Fruit fly (Drosophila melanogaster) whole organism, embryonic: ENCODE results near the gene TotZ.

Experiments used
- Atf-2 ChIP-seq: fragments of 200-800 bp; sonication (Bioruptor generic); optimal IDR thresholded peaks from 2 replicates; lab custom pipeline; 2016; ENCODE audit warnings: missing biosample characterization, missing genetic modification characterization
- Awh ChIP-seq: fragments of 200-800 bp; sonication (Bioruptor generic); IDR thresholded peaks from 2 replicates; pipeline ENCODE4, ENCODE4 v1.3.6; 2022; ENCODE audit warnings: missing biosample characterization, missing genetic modification characterization
- Bteb2 ChIP-seq: fragments of 200-800 bp; sonication (Bioruptor generic); optimal IDR thresholded peaks from 2 replicates; lab custom pipeline; 2016; ENCODE audit warnings: missing biosample characterization, missing genetic modification characterization
- C15 ChIP-seq: fragments of 200-800 bp; sonication (Bioruptor generic); IDR thresholded peaks from 3 replicates; pipeline ENCODE4 v1.3.6; 2022; ENCODE audit warnings: missing biosample characterization, missing genetic modification characterization
- CG10462 ChIP-seq: fragments of 200-800 bp; sonication (Bioruptor generic); optimal IDR thresholded peaks from 2 replicates; lab custom pipeline; 2016; ENCODE audit warnings: missing biosample characterization, missing genetic modification characterization
- CG10654 ChIP-seq: fragments of 200-800 bp; sonication (Bioruptor generic); optimal IDR thresholded peaks from 2 replicates; lab custom pipeline; 2016; ENCODE audit warnings: missing biosample characterization, missing genetic modification characterization
- CG13287 ChIP-seq: fragments of 200-800 bp; sonication (Bioruptor generic); IDR thresholded peaks from 2 replicates; pipeline ENCODE4 v1.3.6; 2022; ENCODE audit warnings: missing biosample characterization, missing genetic modification characterization; ENCODE audit not compliant: partially characterized antibody
- CG14710 ChIP-seq: fragments of 200-800 bp; sonication (Bioruptor generic); optimal IDR thresholded peaks from 3 replicates; lab custom pipeline; 2019; ENCODE audit warnings: missing biosample characterization, mild to moderate bottlenecking, missing genetic modification characterization, moderate library complexity
- CG1602 ChIP-seq: fragments of 200-800 bp; sonication (Bioruptor generic); optimal IDR thresholded peaks from 3 replicates; lab custom pipeline; 2016; ENCODE audit warnings: missing biosample characterization, missing genetic modification characterization
- CG17361 ChIP-seq: fragments of 200-800 bp; sonication (Bioruptor generic); IDR thresholded peaks from 3 replicates; pipeline ENCODE4 v1.3.6; 2022; ENCODE audit warnings: missing biosample characterization, missing genetic modification characterization
- CG17385 ChIP-seq: fragments of 200-800 bp; sonication (Bioruptor generic); optimal IDR thresholded peaks from 3 replicates; lab custom pipeline; 2018; ENCODE audit warnings: missing biosample characterization, mild to moderate bottlenecking, missing genetic modification characterization
- CG17912 ChIP-seq: fragments of 200-800 bp; sonication (Bioruptor generic); optimal IDR thresholded peaks from 2 replicates; lab custom pipeline; 2018; ENCODE audit warnings: missing biosample characterization, mild to moderate bottlenecking, missing genetic modification characterization
- CG18764 ChIP-seq: fragments of 200-800 bp; sonication (Bioruptor generic); optimal IDR thresholded peaks from 3 replicates; lab custom pipeline; 2016; ENCODE audit warnings: missing biosample characterization, missing genetic modification characterization
- CG31441 ChIP-seq: fragments of 200-800 bp; sonication (Bioruptor generic); IDR thresholded peaks from 2 replicates; pipeline ENCODE4 v1.3.6; 2022; ENCODE audit warnings: missing biosample characterization, missing genetic modification characterization
- CG3407 ChIP-seq: fragments of 200-800 bp; sonication (Bioruptor generic); optimal IDR thresholded peaks from 2 replicates; lab custom pipeline; 2018; ENCODE audit warnings: missing biosample characterization, mild to moderate bottlenecking, missing genetic modification characterization
- CG3726 ChIP-seq: fragments of 200-800 bp; sonication (Bioruptor generic); IDR thresholded peaks from 3 replicates; pipeline ENCODE4, ENCODE4 v1.3.6; 2022; ENCODE audit warnings: missing biosample characterization, missing genetic modification characterization
- CG4360 ChIP-seq: fragments of 200-800 bp; sonication (Bioruptor generic); IDR thresholded peaks from 2 replicates; pipeline ENCODE4 v1.3.6; 2022; ENCODE audit warnings: missing biosample characterization, missing genetic modification characterization
- CG4404 ChIP-seq: fragments of 200-800 bp; sonication (Bioruptor generic); IDR thresholded peaks from 2 replicates; pipeline ENCODE4 v1.3.6; 2022; ENCODE audit warnings: missing biosample characterization, missing genetic modification characterization
- CG4730 ChIP-seq: fragments of 200-800 bp; sonication (Bioruptor generic); IDR thresholded peaks from 2 replicates; pipeline ENCODE4 v1.3.6; 2022; ENCODE audit warnings: missing biosample characterization, missing genetic modification characterization
- CG4820 ChIP-seq: fragments of 200-800 bp; sonication (Bioruptor generic); optimal IDR thresholded peaks from 3 replicates; lab custom pipeline; 2016; ENCODE audit warnings: missing biosample characterization, missing genetic modification characterization
- Camta ChIP-seq: fragments of 200-800 bp; sonication (Bioruptor generic); optimal IDR thresholded peaks from 2 replicates; lab custom pipeline; 2016; ENCODE audit warnings: missing biosample characterization, missing genetic modification characterization
- D ChIP-seq, 2 experiments: fragments of 200-800 bp in 1 of 2; fragments of >200 bp in 1 of 2; sonication (Bioruptor generic) in 1 of 2; optimal IDR thresholded peaks; 2 replicates in 1 of 2; 3 replicates in 1 of 2; lab custom pipeline; 2017; ENCODE audit warnings: mild to moderate bottlenecking in 1 of 2, missing biosample characterization in 1 of 2, missing genetic modification characterization in 1 of 2, missing genetic modification reagents in 1 of 2
- D19A ChIP-seq: fragments of 200-800 bp; optimal IDR thresholded peaks from 3 replicates; lab custom pipeline; 2019; ENCODE audit warnings: missing biosample characterization, mild to moderate bottlenecking, missing genetic modification characterization, moderate library complexity
- Eip74EF ChIP-seq, 2 experiments: fragments of 200-800 bp in 1 of 2; fragments of >200 bp in 1 of 2; sonication (Bioruptor generic) in 1 of 2; optimal IDR thresholded peaks; 2 replicates each; lab custom pipeline; 2017 to 2019; ENCODE audit warnings: missing biosample characterization in 2 of 2, missing genetic modification characterization in 2 of 2, mild to moderate bottlenecking in 1 of 2, moderate library complexity in 1 of 2
- H2.0 ChIP-seq: fragments of 200-800 bp; sonication (Bioruptor generic); IDR thresholded peaks from 2 replicates; pipeline ENCODE4 v1.3.6; 2022; ENCODE audit warnings: missing biosample characterization, missing genetic modification characterization
- HLH4C ChIP-seq: fragments of 200-800 bp; sonication (Bioruptor generic); IDR thresholded peaks from 3 replicates; pipeline ENCODE4 v1.3.6; 2022; ENCODE audit warnings: missing biosample characterization, missing genetic modification characterization; ENCODE audit not compliant: partially characterized antibody
- HmgD ChIP-seq: fragments of 200-800 bp; sonication (Bioruptor generic); optimal IDR thresholded peaks from 3 replicates; lab custom pipeline; 2016; ENCODE audit warnings: missing biosample characterization, missing genetic modification characterization
- Hr78 ChIP-seq, 2 experiments: fragments of 200-800 bp in 1 of 2; fragments of >200 bp in 1 of 2; sonication (Bioruptor generic) in 1 of 2; optimal IDR thresholded peaks; 2 replicates each; lab custom pipeline; 2017 to 2019; ENCODE audit warnings: missing biosample characterization in 2 of 2, missing genetic modification characterization in 2 of 2, mild to moderate bottlenecking in 1 of 2, moderate library complexity in 1 of 2
- Mad ChIP-seq: fragments of 200-800 bp; sonication (Bioruptor generic); optimal IDR thresholded peaks from 2 replicates; lab custom pipeline; 2016; ENCODE audit warnings: missing biosample characterization, missing genetic modification characterization
- Sox102F ChIP-seq: fragments of 200-800 bp; sonication (Bioruptor generic); optimal IDR thresholded peaks from 2 replicates; lab custom pipeline; 2018; ENCODE audit warnings: missing biosample characterization, mild to moderate bottlenecking, missing genetic modification characterization, moderate library complexity
- bcd ChIP-seq: fragments of 200-800 bp; sonication (Bioruptor generic); optimal IDR thresholded peaks from 2 replicates; lab custom pipeline; 2017; ENCODE audit warnings: missing biosample characterization, mild to moderate bottlenecking, missing genetic modification characterization
- bsh ChIP-seq, 2 experiments: fragments of 200-800 bp; sonication (Bioruptor generic); optimal IDR thresholded peaks; 2 replicates each; lab custom pipeline; 2017 to 2018; ENCODE audit warnings: mild to moderate bottlenecking in 2 of 2, missing biosample characterization in 2 of 2, missing genetic modification characterization in 2 of 2, moderate library complexity in 1 of 2
- btn ChIP-seq: fragments of 200-800 bp; sonication (Bioruptor generic); optimal IDR thresholded peaks from 2 replicates; lab custom pipeline; 2016; ENCODE audit warnings: missing biosample characterization, missing genetic modification characterization
- danr ChIP-seq: fragments of 200-800 bp; sonication (Bioruptor generic); IDR thresholded peaks from 2 replicates; pipeline ENCODE4 v1.3.6; 2022; ENCODE audit warnings: missing biosample characterization, missing genetic modification characterization
- dimm ChIP-seq: fragments of 200-800 bp; sonication (Bioruptor generic); IDR thresholded peaks from 2 replicates; pipeline ENCODE4 v1.3.6; 2022; ENCODE audit warnings: missing biosample characterization, missing genetic modification characterization
- gce ChIP-seq: fragments of 200-800 bp; sonication (Bioruptor generic); IDR thresholded peaks from 3 replicates; pipeline ENCODE4 v1.3.6; 2022; ENCODE audit warnings: missing biosample characterization, missing genetic modification characterization
- gfzf ChIP-seq: fragments of 200-800 bp; sonication (Bioruptor generic); optimal IDR thresholded peaks from 2 replicates; lab custom pipeline; 2016; ENCODE audit warnings: missing biosample characterization, mild to moderate bottlenecking, missing genetic modification characterization, moderate library complexity
- grn ChIP-seq: fragments of 200-800 bp; sonication (Bioruptor generic); optimal IDR thresholded peaks from 3 replicates; lab custom pipeline; 2017; ENCODE audit warnings: missing biosample characterization, missing genetic modification characterization
- insv ChIP-seq, 2 experiments: fragments of 200-800 bp; sonication (Bioruptor generic); optimal IDR thresholded peaks; 3 replicates each; lab custom pipeline; 2016 to 2018; ENCODE audit warnings: missing biosample characterization in 2 of 2, missing genetic modification characterization in 2 of 2
- lilli ChIP-seq: fragments of 200-800 bp; sonication (Bioruptor generic); optimal IDR thresholded peaks from 3 replicates; lab custom pipeline; 2016; ENCODE audit warnings: missing biosample characterization, missing genetic modification characterization
- lola ChIP-seq, 3 experiments: fragments of >200 bp in 2 of 3; fragments of 200-800 bp in 1 of 3; sonication (Bioruptor generic) in 1 of 3; optimal IDR thresholded peaks; 2 replicates each; lab custom pipeline; 2017 to 2019; ENCODE audit warnings: missing biosample characterization in 3 of 3, missing genetic modification characterization in 3 of 3, mild to moderate bottlenecking in 1 of 3, moderate library complexity in 1 of 3
- phol ChIP-seq: fragments of 200-800 bp; sonication (Bioruptor generic); optimal IDR thresholded peaks from 3 replicates; lab custom pipeline; 2018; ENCODE audit warnings: missing biosample characterization, mild to moderate bottlenecking, missing genetic modification characterization, moderate library complexity
- prd ChIP-seq, 3 experiments: fragments of >200 bp in 2 of 3; fragments of 200-800 bp in 1 of 3; sonication (Bioruptor generic) in 1 of 3; optimal IDR thresholded peaks in 2 of 3; IDR thresholded peaks in 1 of 3; 2 replicates in 2 of 3; 3 replicates in 1 of 3; pipeline versions ENCODE4 v1.3.6 to Lab custom; 2017 to 2022; ENCODE audit warnings: missing biosample characterization in 1 of 3, missing genetic modification characterization in 1 of 3
- sd ChIP-seq: fragments of 200-800 bp; sonication (Bioruptor generic); optimal IDR thresholded peaks from 3 replicates; lab custom pipeline; 2018; ENCODE audit warnings: missing biosample characterization, mild to moderate bottlenecking, missing genetic modification characterization, moderate library complexity
- slp2 ChIP-seq: fragments of 200-800 bp; sonication (Bioruptor generic); optimal IDR thresholded peaks from 2 replicates; lab custom pipeline; 2016; ENCODE audit warnings: missing biosample characterization, missing genetic modification characterization
- sna ChIP-seq: fragments of 200-800 bp; sonication (Bioruptor generic); IDR thresholded peaks from 2 replicates; pipeline ENCODE4 v1.3.6; 2022; ENCODE audit warnings: missing biosample characterization, missing genetic modification characterization; ENCODE audit not compliant: partially characterized antibody
- zen ChIP-seq: fragments of 200-800 bp; sonication (Bioruptor generic); optimal IDR thresholded peaks from 3 replicates; lab custom pipeline; 2018; ENCODE audit warnings: missing biosample characterization, mild to moderate bottlenecking, missing genetic modification characterization, moderate library complexity
- zf30C ChIP-seq: fragments of 200-800 bp; sonication (Bioruptor generic); optimal IDR thresholded peaks from 3 replicates; lab custom pipeline; 2018; ENCODE audit warnings: missing biosample characterization, mild to moderate bottlenecking, missing genetic modification characterization

TotZ gene

DNA sequence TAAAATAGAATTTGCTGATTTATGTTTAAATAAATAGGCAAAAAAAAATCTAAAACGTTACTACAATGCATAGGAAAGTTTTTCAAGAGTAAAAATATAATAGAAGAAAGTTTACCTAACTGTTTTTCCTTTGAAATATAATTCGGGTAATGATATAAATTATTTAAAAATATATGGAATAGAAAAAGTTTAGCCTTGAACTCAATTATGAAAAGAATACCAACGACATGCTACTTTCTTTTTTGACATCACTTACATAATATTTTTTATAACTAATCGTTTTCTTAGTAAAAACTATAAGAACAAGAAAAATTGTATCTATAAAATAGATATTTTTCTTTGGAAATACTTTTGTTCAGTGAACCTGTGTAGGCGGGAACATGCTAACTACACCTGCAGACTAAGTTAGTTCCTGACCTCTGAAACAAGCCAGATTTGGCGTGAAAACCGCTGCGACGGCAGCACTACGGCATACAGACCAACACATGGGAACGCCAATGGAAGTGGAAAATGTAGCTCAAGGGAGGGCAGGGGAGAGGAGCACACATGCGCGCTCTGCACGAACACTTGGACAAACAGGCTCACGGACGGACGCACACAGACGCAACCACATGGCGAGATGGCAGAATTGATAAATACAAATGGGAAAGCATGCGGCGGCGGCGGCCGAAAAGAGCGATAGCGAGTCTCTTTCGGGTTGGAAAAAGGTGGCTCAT, 48.0 kb upstream of the TotZ start (continued):
- TF ChIP-seq lola (GFP tag; optimal IDR thresholded peaks at IDR 0.05; lab: Kevin White, UChicago) (peak in 1 of 3 experiments; percentile 50), danr (GFP tag; lab: Robert Waterston, UW) (no peak), CG4360 (no peak), btn (GFP tag; lab: Kevin White, UChicago) (no peak), gce (GFP tag; lab: Robert Waterston, UW) (0 out of 3 replicates have a peak, but pooled peaks have one; percentile 11), CG13287 (GFP tag; lab: Robert Waterston, UW) (peak; percentile 20; the same call in 1 of the 2 replicates), dimm (GFP tag; lab: Robert Waterston, UW) (no peak), Hr78 (GFP tag; optimal IDR thresholded peaks at IDR 0.05; lab: Kevin White, UChicago) (peak in 1 of 2 experiments; percentile 18), CG31441 (peak; percentile 28; the same call in 1 of the 2 replicates), Camta (GFP tag; lab: Kevin White, UChicago) (no peak), CG17385 (GFP tag; lab: Kevin White, UChicago) (no peak), lilli (no peak), gfzf (no peak), D (optimal IDR thresholded peaks at IDR 0.05; lab: Kevin White, UChicago) (no peak), D (GFP tag; optimal IDR thresholded peaks at IDR 0.05; lab: Kevin White, UChicago) (peak; percentile 9), Sox102F (peak; percentile 8), HLH4C (GFP tag; lab: Robert Waterston, UW) (no peak), Eip74EF (GFP tag; optimal IDR thresholded peaks at IDR 0.05; lab: Kevin White, UChicago) (no peak), Bteb2 (GFP tag; lab: Kevin White, UChicago) (no peak), phol (tag; lab: Kevin White, UChicago) (peak; percentile 23), HmgD (no peak), bcd (peak; percentile 25), CG17361 (peak; percentile 77), CG18764 (GFP tag; lab: Kevin White, UChicago) (no peak), zf30C (no peak), zen (tag; lab: Kevin White, UChicago) (no peak), sd (peak; percentile 79), CG3726 (GFP tag; lab: Robert Waterston, UW) (no peak), Mad (GFP tag; lab: Kevin White, UChicago) (no peak), CG4730 (no peak), prd (optimal IDR thresholded peaks at IDR 0.05; lab: Kevin White, UChicago) (no peak), prd (GFP tag; IDR thresholded peaks at IDR 0.05; lab: Robert Waterston, UW) (peak; percentile 23; the same call in 2 of the 3 replicates), sna (GFP tag; lab: Robert Waterston, UW) (no peak), H2.0 (GFP tag; lab: Robert Waterston, UW) (no peak), Awh (GFP tag; lab: Robert Waterston, UW) (no peak), C15 (GFP tag; lab: Robert Waterston, UW) (no peak), CG4820 (no peak), CG10462 (GFP tag; lab: Kevin White, UChicago) (no peak), bsh (GFP tag; optimal IDR thresholded peaks at IDR 0.05; lab: Kevin White, UChicago) (no peak), CG4404 (GFP tag; lab: Robert Waterston, UW) (no peak), D19A (tag; lab: Kevin White, UChicago) (peak; percentile 31), slp2 (GFP tag; lab: Kevin White, UChicago) (no peak), CG17912 (no peak), CG3407 (GFP tag; lab: Kevin White, UChicago) (peak; percentile 13), Atf-2 (GFP tag; lab: Kevin White, UChicago) (no peak), CG14710 (tag; lab: Kevin White, UChicago) (peak; percentile 18), grn (peak; percentile 98), insv (GFP tag; optimal IDR thresholded peaks at IDR 0.05; lab: Kevin White, UChicago) (no peak), CG10654 (GFP tag; lab: Kevin White, UChicago) (no peak), CG1602 (GFP tag; lab: Kevin White, UChicago) (peak; percentile 29)
